Worm (Caenorhabditis elegans) whole organism, L2 larva: ENCODE measurements around the gene ndx-6.

ENCODE experiments used
- alr-1 ChIP-seq: fragments of 150-350 bp; optimal IDR thresholded peaks from 2 replicates; lab custom pipeline; 2014; ENCODE audit warnings: missing biosample characterization, missing genetic modification characterization
- ama-1 ChIP-seq: fragments of 150-350 bp; optimal IDR thresholded peaks from 2 replicates; lab custom pipeline; 2018; ENCODE audit warnings: inconsistent platforms
- nhr-23 ChIP-seq: fragments of 150-350 bp; optimal IDR thresholded peaks from 2 replicates; lab custom pipeline; 2014; ENCODE audit warnings: missing biosample characterization, missing genetic modification reagents, missing genetic modification characterization
- peb-1 ChIP-seq: fragments of 150-350 bp; optimal IDR thresholded peaks from 2 replicates; lab custom pipeline; 2014; ENCODE audit warnings: missing biosample characterization, missing genetic modification characterization

DNA sequence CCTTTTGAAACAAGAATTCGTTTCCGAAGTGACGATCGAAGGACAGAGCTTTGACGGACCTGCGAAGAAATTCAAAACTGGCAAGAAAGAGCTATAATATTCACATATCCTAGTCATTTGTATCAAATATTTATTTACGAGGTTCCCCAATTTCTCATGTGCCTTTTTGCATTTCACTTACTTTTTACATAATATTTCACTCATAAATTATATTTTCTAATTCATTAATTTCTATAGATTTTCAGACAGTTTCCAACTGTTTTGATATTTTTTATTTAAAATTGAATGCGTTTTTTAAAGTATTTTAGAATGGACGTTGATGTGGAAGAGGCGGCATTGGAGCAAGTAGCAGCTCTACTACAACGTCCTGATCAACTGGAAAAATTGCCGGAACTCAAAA, 30.4 kb downstream of the ndx-6 start, which contains the start of gene sec-6:
- TF ChIP-seq nhr-23 (tag; lab: Kevin White, UChicago): no peak
- TF ChIP-seq peb-1 (tag; lab: Kevin White, UChicago): no peak
- no peak for TF ChIP-seq alr-1 (tag; lab: Kevin White, UChicago)
- no peak for TF ChIP-seq ama-1
